Worm (Caenorhabditis elegans) whole organism, L2 larva: Measurements from ENCODE around the gene pgm-2.

ENCODE experiments used
- C34F6.9 ChIP-seq: fragments of 150-350 bp; optimal IDR thresholded peaks from 2 replicates; lab custom pipeline; 2014; ENCODE audit warnings: missing biosample characterization, missing genetic modification characterization
- F13H6.1 ChIP-seq: sonication (generic microtip); optimal IDR thresholded peaks from 2 replicates; lab custom pipeline; 2016; ENCODE audit warnings: missing genetic modification characterization, missing compliant biosample characterization
- R02D3.7 ChIP-seq: fragments of 150-350 bp; optimal IDR thresholded peaks from 2 replicates; lab custom pipeline; 2014; ENCODE audit warnings: missing biosample characterization, missing genetic modification characterization
- Y55F3AM.14 ChIP-seq: fragments of 200-800 bp; sonication (Bioruptor generic); optimal IDR thresholded peaks from 2 replicates; lab custom pipeline; 2018; ENCODE audit warnings: mild to moderate bottlenecking, missing genetic modification characterization, missing compliant biosample characterization
- ZK546.5 ChIP-seq: sonication (generic microtip); optimal IDR thresholded peaks from 2 replicates; lab custom pipeline; 2017; ENCODE audit warnings: missing biosample characterization, missing genetic modification characterization
- alr-1 ChIP-seq: fragments of 150-350 bp; optimal IDR thresholded peaks from 2 replicates; lab custom pipeline; 2014; ENCODE audit warnings: missing biosample characterization, missing genetic modification characterization
- aly-2 ChIP-seq: fragments of 150-350 bp; optimal IDR thresholded peaks from 2 replicates; lab custom pipeline; 2014; ENCODE audit warnings: missing biosample characterization, missing genetic modification characterization
- blmp-1 ChIP-seq: sonication (generic microtip); optimal IDR thresholded peaks from 2 replicates; lab custom pipeline; 2017; ENCODE audit warnings: missing genetic modification characterization, mild to moderate bottlenecking, missing compliant biosample characterization, antibody characterized with exemption, moderate library complexity; ENCODE audit not compliant: insufficient read depth
- ceh-16 ChIP-seq: fragments of 150-350 bp; optimal IDR thresholded peaks from 2 replicates; lab custom pipeline; 2014; ENCODE audit warnings: missing biosample characterization, missing genetic modification characterization
- ceh-82 ChIP-seq: fragments of 150-350 bp; optimal IDR thresholded peaks from 2 replicates; lab custom pipeline; 2014; ENCODE audit warnings: missing biosample characterization, missing genetic modification characterization
- crh-2 ChIP-seq: sonication (generic microtip); optimal IDR thresholded peaks from 2 replicates; lab custom pipeline; 2017; ENCODE audit warnings: missing biosample characterization, missing genetic modification characterization
- egl-27 ChIP-seq: sonication (generic microtip); optimal IDR thresholded peaks from 3 replicates; lab custom pipeline; 2017; ENCODE audit warnings: missing biosample characterization, missing genetic modification reagents, missing genetic modification characterization
- elt-1 ChIP-seq: fragments of 150-350 bp; optimal IDR thresholded peaks from 2 replicates; lab custom pipeline; 2014; ENCODE audit warnings: missing biosample characterization, missing genetic modification characterization
- elt-3 ChIP-seq: sonication (generic microtip); optimal IDR thresholded peaks from 2 replicates; lab custom pipeline; 2017; ENCODE audit warnings: missing biosample characterization, missing genetic modification characterization
- fos-1 ChIP-seq: fragments of 150-350 bp; optimal IDR thresholded peaks from 2 replicates; lab custom pipeline; 2014; ENCODE audit warnings: missing biosample characterization, missing genetic modification characterization
- lin-11 ChIP-seq: fragments of 150-350 bp; sonication (generic microtip); optimal IDR thresholded peaks from 2 replicates; lab custom pipeline; 2014; ENCODE audit warnings: missing biosample characterization, missing genetic modification characterization, inconsistent platforms, mixed read lengths
- lin-13 ChIP-seq: fragments of 150-350 bp; optimal IDR thresholded peaks from 2 replicates; lab custom pipeline; 2014; ENCODE audit warnings: missing biosample characterization, missing genetic modification reagents, missing genetic modification characterization
- lin-39 ChIP-seq: fragments of 150-350 bp; optimal IDR thresholded peaks from 2 replicates; lab custom pipeline; 2014; ENCODE audit warnings: missing biosample characterization, missing genetic modification reagents, missing genetic modification characterization
- lsy-2 ChIP-seq, 2 experiments: fragments of 150-350 bp in 1 of 2; sonication (generic microtip) in 1 of 2; optimal IDR thresholded peaks; 2 replicates each; lab custom pipeline; 2014 to 2017; ENCODE audit warnings: missing biosample characterization in 2 of 2, missing genetic modification characterization in 2 of 2
- mbf-1 ChIP-seq: sonication (generic microtip); optimal IDR thresholded peaks from 2 replicates; lab custom pipeline; 2017; ENCODE audit warnings: missing biosample characterization, missing genetic modification characterization
- mdl-1 ChIP-seq, 2 experiments: fragments of 150-350 bp in 1 of 2; sonication (generic microtip) in 1 of 2; optimal IDR thresholded peaks; 2 replicates each; lab custom pipeline; 2017; ENCODE audit warnings: missing biosample characterization in 2 of 2, missing genetic modification characterization in 2 of 2
- nhr-10 ChIP-seq: sonication (generic microtip); optimal IDR thresholded peaks from 2 replicates; lab custom pipeline; 2017; ENCODE audit warnings: missing biosample characterization, missing genetic modification characterization
- nhr-11 ChIP-seq: fragments of 150-350 bp; optimal IDR thresholded peaks from 2 replicates; lab custom pipeline; 2014; ENCODE audit warnings: missing biosample characterization, missing genetic modification characterization
- nhr-12 ChIP-seq: fragments of 150-350 bp; optimal IDR thresholded peaks from 2 replicates; lab custom pipeline; 2014; ENCODE audit warnings: missing biosample characterization, missing genetic modification characterization
- nhr-129 ChIP-seq: fragments of 150-350 bp; optimal IDR thresholded peaks from 2 replicates; lab custom pipeline; 2014; ENCODE audit warnings: missing biosample characterization, missing genetic modification characterization
- nhr-21 ChIP-seq: fragments of 150-350 bp; optimal IDR thresholded peaks from 2 replicates; lab custom pipeline; 2014; ENCODE audit warnings: missing biosample characterization, missing genetic modification characterization
- nhr-23 ChIP-seq: fragments of 150-350 bp; optimal IDR thresholded peaks from 2 replicates; lab custom pipeline; 2014; ENCODE audit warnings: missing biosample characterization, missing genetic modification reagents, missing genetic modification characterization
- nhr-25 ChIP-seq: fragments of 150-350 bp; sonication (generic microtip); optimal IDR thresholded peaks from 3 replicates; lab custom pipeline; 2014; ENCODE audit warnings: missing biosample characterization, missing genetic modification characterization
- nhr-77 ChIP-seq: fragments of 150-350 bp; optimal IDR thresholded peaks from 2 replicates; lab custom pipeline; 2014; ENCODE audit warnings: missing biosample characterization, missing genetic modification characterization
- peb-1 ChIP-seq: fragments of 150-350 bp; optimal IDR thresholded peaks from 2 replicates; lab custom pipeline; 2014; ENCODE audit warnings: missing biosample characterization, missing genetic modification characterization
- sem-4 ChIP-seq: fragments of 150-350 bp; optimal IDR thresholded peaks from 2 replicates; lab custom pipeline; 2014; ENCODE audit warnings: missing biosample characterization, missing genetic modification reagents, missing genetic modification characterization
- sma-3 ChIP-seq: sonication (generic microtip); optimal IDR thresholded peaks from 2 replicates; lab custom pipeline; 2016; ENCODE audit warnings: missing genetic modification reagents, missing genetic modification characterization, missing compliant biosample characterization
- unc-55 ChIP-seq: fragments of 150-350 bp; sonication (generic microtip); optimal IDR thresholded peaks from 3 replicates; lab custom pipeline; 2014; ENCODE audit warnings: missing biosample characterization, missing genetic modification reagents, missing genetic modification characterization
- unc-62 ChIP-seq: fragments of 150-350 bp; optimal IDR thresholded peaks from 2 replicates; lab custom pipeline; 2014; ENCODE audit warnings: missing biosample characterization, missing genetic modification reagents, missing genetic modification characterization
- zag-1 ChIP-seq: fragments of 150-350 bp; optimal IDR thresholded peaks from 2 replicates; lab custom pipeline; 2014; ENCODE audit warnings: missing biosample characterization, missing genetic modification characterization
- ztf-1 ChIP-seq: fragments of 200-800 bp; sonication (Bioruptor generic); conservative IDR thresholded peaks from 2 replicates; pipeline ENCODE4 v1.3.6; 2022; ENCODE audit warnings: missing genetic modification characterization, missing compliant biosample characterization
- ztf-11 ChIP-seq: sonication (generic microtip); optimal IDR thresholded peaks from 2 replicates; lab custom pipeline; 2017; ENCODE audit warnings: missing biosample characterization, missing genetic modification characterization
- ztf-4 ChIP-seq: fragments of 150-350 bp; optimal IDR thresholded peaks from 2 replicates; lab custom pipeline; 2014; ENCODE audit warnings: missing biosample characterization, missing genetic modification characterization

Gene pgm-2

ce11 chrIII:13313788-13314187, 14.6 kb downstream of the pgm-2 start, which contains the start of gene Y43F4B.10 (continued):
- TF ChIP-seq ceh-82 (no peak), nhr-77 (tag; lab: Kevin White, UChicago) (no peak), lin-11 (tag; lab: Kevin White, UChicago) (no peak), mbf-1 (tag; lab: Kevin White, UChicago) (no peak), sma-3 (GFP tag; lab: Kevin White, UChicago) (no peak), nhr-23 (tag; lab: Kevin White, UChicago) (no peak), R02D3.7 (tag; lab: Kevin White, UChicago) (no peak)

ce11 chrIII:13314636-13315035, 15.5 kb downstream of the pgm-2 start:
- no peak for TF ChIP-seq fos-1 (tag; lab: Kevin White, UChicago)
- no peak for TF ChIP-seq ZK546.5 (tag; lab: Kevin White, UChicago)
- TF ChIP-seq Y55F3AM.14 (GFP tag; lab: Kevin White, UChicago): no peak
- no peak for TF ChIP-seq elt-1 (tag; lab: Kevin White, UChicago)
- no peak for TF ChIP-seq nhr-10 (tag; lab: Kevin White, UChicago)
- TF ChIP-seq ztf-4: no peak
- no peak for TF ChIP-seq unc-55
- TF ChIP-seq sma-3 (GFP tag; lab: Kevin White, UChicago): no peak
- TF ChIP-seq nhr-129 (tag; lab: Kevin White, UChicago): no peak
- TF ChIP-seq sem-4 (tag; lab: Kevin White, UChicago): no peak
- no peak for TF ChIP-seq alr-1 (tag; lab: Kevin White, UChicago)
- TF ChIP-seq R02D3.7 (tag; lab: Kevin White, UChicago): no peak
- TF ChIP-seq nhr-23 (tag; lab: Kevin White, UChicago): no peak
- TF ChIP-seq unc-62: no peak
- no peak for TF ChIP-seq ceh-16 (tag; lab: Kevin White, UChicago)
- no peak for TF ChIP-seq blmp-1 (tag; lab: Kevin White, UChicago)
- TF ChIP-seq nhr-21 (tag; lab: Kevin White, UChicago): no peak
- no peak for TF ChIP-seq elt-3
- TF ChIP-seq, all 48 proteins: peak for 0

- TF ChIP-seq crh-2 (no peak), nhr-25 (tag; lab: Kevin White, UChicago) (no peak), sma-3 (GFP tag; lab: Kevin White, UChicago) (no peak), lin-13 (GFP tag; lab: Kevin White, UChicago) (no peak), ztf-11 (no peak), R02D3.7 (tag; lab: Kevin White, UChicago) (no peak), nhr-23 (tag; lab: Kevin White, UChicago) (no peak), F13H6.1 (tag; lab: Kevin White, UChicago) (no peak), Y55F3AM.14 (GFP tag; lab: Kevin White, UChicago) (no peak), nhr-129 (tag; lab: Kevin White, UChicago) (no peak), zag-1 (no peak), ztf-1 (GFP tag; lab: Robert Waterston, UW) (no peak), nhr-77 (tag; lab: Kevin White, UChicago) (no peak), unc-62 (no peak), nhr-11 (tag; lab: Kevin White, UChicago) (no peak), sem-4 (tag; lab: Kevin White, UChicago) (no peak), nhr-12 (tag; lab: Kevin White, UChicago) (no peak), aly-2 (no peak), lsy-2 (tag; optimal IDR thresholded peaks at IDR 0.05; lab: Kevin White, UChicago) (no peak)
Measured at ce11 chrIII:13315071-13315470, 15.9 kb downstream of the pgm-2 start, which contains the start of gene dph-7. Gene dph-7, plus strand, starts transcription at chrIII:13315123.

ce11 chrIII:13316935-13317334, 17.8 kb downstream of the pgm-2 start:
- TF ChIP-seq ztf-1 (GFP tag; lab: Robert Waterston, UW) (no peak), alr-1 (tag; lab: Kevin White, UChicago) (no peak), peb-1 (tag; lab: Kevin White, UChicago) (no peak), elt-3 (no peak), egl-27 (tag; lab: Kevin White, UChicago) (no peak), sem-4 (tag; lab: Kevin White, UChicago) (no peak), lin-39 (tag; lab: Kevin White, UChicago) (no peak), ztf-4 (no peak), ceh-16 (tag; lab: Kevin White, UChicago) (no peak), C34F6.9 (tag; lab: Kevin White, UChicago) (no peak), nhr-77 (tag; lab: Kevin White, UChicago) (no peak), lsy-2 (tag; optimal IDR thresholded peaks at IDR 0.05; lab: Kevin White, UChicago) (no peak), mdl-1 (tag; optimal IDR thresholded peaks at IDR 0.05; lab: Kevin White, UChicago) (no peak)
